Worm (Caenorhabditis elegans): Measurements from ENCODE around the gene M151.3.

The M151.3 gene

DNA sequence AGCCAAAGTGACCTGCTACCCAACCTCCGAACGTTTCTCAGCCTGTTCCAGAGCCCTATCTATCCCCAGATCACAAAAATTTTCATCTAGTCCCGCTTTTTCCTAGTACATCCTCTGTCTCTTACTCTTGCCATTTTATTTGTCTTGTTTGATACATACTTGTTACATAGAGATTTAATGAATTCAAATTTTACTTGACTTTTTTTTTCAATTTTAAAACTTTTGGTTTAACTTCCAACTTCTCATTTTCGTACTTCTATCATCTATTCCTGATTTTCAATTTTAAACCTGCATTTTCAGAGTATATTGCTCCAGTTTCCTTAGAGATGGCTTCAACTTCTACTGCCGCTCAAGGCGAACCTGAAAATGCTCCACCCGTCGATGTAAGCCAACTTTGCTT is at the start of gene M151.3:
TSS of gene M151.3 (plus strand) at position 301 of the 400 bp plus-strand sequence.
- TF ChIP-seq pqm-1 (tag; optimal IDR thresholded peaks at IDR 0.05), result no peak
- TF ChIP-seq fkh-4 (tag; optimal IDR thresholded peaks at IDR 0.05; ENCODE audit: borderline replicate concordance), result no peak
- TF ChIP-seq lir-3 (tag; optimal IDR thresholded peaks at IDR 0.05; ENCODE audit: poor library complexity), result no peak
- no peak for TF ChIP-seq mab-9 (GFP tag; IDR thresholded peaks at IDR 0.05)
- TF ChIP-seq fkh-10 (GFP tag; optimal IDR thresholded peaks at IDR 0.05), result no peak
- TF ChIP-seq nhr-76 (tag; optimal IDR thresholded peaks at IDR 0.05), result no peak
- no peak for TF ChIP-seq Y116A8C.19 (tag; optimal IDR thresholded peaks at IDR 0.05; ENCODE audit: borderline replicate concordance)
- TF ChIP-seq C16A3.4 (tag; optimal IDR thresholded peaks at IDR 0.05), result no peak
- no peak for TF ChIP-seq nhr-11 (tag; optimal IDR thresholded peaks at IDR 0.05)
- TF ChIP-seq sptf-1 (tag; optimal IDR thresholded peaks at IDR 0.05), result no peak
- no peak for TF ChIP-seq tbx-2 (tag; optimal IDR thresholded peaks at IDR 0.05)
- TF ChIP-seq efl-1 (optimal IDR thresholded peaks at IDR 0.05), result no peak
- no peak for TF ChIP-seq efl-1 (GFP tag; optimal IDR thresholded peaks at IDR 0.05 in 1 of 2)
- TF ChIP-seq nhr-84 (tag; optimal IDR thresholded peaks at IDR 0.05), result no peak
- TF ChIP-seq pag-3 (tag; optimal IDR thresholded peaks at IDR 0.05; ENCODE audit: borderline replicate concordance, insufficient read depth), result no peak
- TF ChIP-seq ces-1 (GFP tag; optimal IDR thresholded peaks at IDR 0.05), result no peak

DNA sequence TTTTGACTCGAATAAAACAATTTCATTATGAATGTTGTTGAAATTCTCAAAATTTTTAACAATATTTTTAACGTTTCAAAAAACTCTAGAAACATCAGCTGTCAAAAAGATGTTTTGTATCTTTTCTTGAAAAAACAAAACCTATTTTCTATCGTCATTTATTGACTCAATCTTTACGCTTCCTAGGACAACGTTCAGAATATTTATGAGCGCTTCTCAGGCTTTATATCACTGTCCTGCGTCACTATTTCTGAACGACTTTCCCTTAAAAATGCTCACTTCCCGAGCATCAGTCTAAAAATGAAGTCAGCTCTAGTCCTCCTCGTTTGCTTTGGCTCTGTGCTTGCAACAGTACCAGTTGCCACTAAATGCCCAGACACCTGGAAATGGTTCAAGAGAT is 48.9 kb upstream of the M151.3 start, which contains the start of gene clec-133:
TSS of gene clec-133 (plus strand) at position 301 of the 400 bp plus-strand sequence.
- TF ChIP-seq lir-3 (tag; optimal IDR thresholded peaks at IDR 0.05; ENCODE audit: poor library complexity), result no peak
- no peak for TF ChIP-seq lin-39 (tag; optimal IDR thresholded peaks at IDR 0.05)
- no peak for TF ChIP-seq xbp-1 (tag; optimal IDR thresholded peaks at IDR 0.05)
- no peak for TF ChIP-seq lin-35 (GFP tag; optimal IDR thresholded peaks at IDR 0.05)
- TF ChIP-seq F16B12.6 (tag; optimal IDR thresholded peaks at IDR 0.05), result no peak
- TF ChIP-seq pax-3 (tag; optimal IDR thresholded peaks at IDR 0.05), result no peak
- no peak for TF ChIP-seq ets-5 (GFP tag; IDR thresholded peaks at IDR 0.05)
- TF ChIP-seq hlh-17 (GFP tag; optimal IDR thresholded peaks at IDR 0.05; ENCODE audit: borderline replicate concordance), result no peak
- TF ChIP-seq nhr-76 (tag; optimal IDR thresholded peaks at IDR 0.05), result no peak
- no peak for TF ChIP-seq Y116A8C.19 (tag; optimal IDR thresholded peaks at IDR 0.05; ENCODE audit: borderline replicate concordance)
- TF ChIP-seq ceh-90 (tag; optimal IDR thresholded peaks at IDR 0.05), result no peak
- no peak for TF ChIP-seq efl-3 (GFP tag; optimal IDR thresholded peaks at IDR 0.05)
- no peak for TF ChIP-seq mdl-1 (tag; optimal IDR thresholded peaks at IDR 0.05)
- no peak for TF ChIP-seq nhr-12 (tag; optimal IDR thresholded peaks at IDR 0.05)

DNA sequence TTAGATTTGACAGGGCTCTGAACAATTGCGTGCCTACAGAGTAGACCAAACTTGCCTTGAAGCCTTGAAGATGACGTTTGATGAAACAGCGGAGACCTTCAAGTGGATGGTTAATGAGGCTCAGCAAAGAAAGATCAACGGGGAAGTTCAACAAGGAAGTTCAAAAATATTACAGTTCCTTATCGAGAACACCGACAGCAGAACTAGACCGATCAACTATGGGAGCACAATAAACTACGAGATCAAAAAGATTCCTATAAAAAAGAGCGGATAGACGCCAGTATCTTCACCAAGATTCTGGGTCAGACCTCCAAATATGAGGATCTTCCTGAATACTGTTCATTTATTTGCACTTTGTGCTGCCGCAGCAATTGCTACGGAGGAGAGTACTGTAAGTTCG is 47.2 kb upstream of the M151.3 start, which contains the start of gene clec-134:
TSS of gene clec-134 (plus strand) at position 301 of the 400 bp plus-strand sequence.
- TF ChIP-seq ceh-8 (GFP tag; optimal IDR thresholded peaks at IDR 0.05) (no peak), ceh-82 (tag; optimal IDR thresholded peaks at IDR 0.05) (no peak), xbp-1 (tag; optimal IDR thresholded peaks at IDR 0.05) (no peak), lir-3 (tag; optimal IDR thresholded peaks at IDR 0.05; ENCODE audit: poor library complexity) (no peak), ceh-88 (GFP tag; IDR thresholded peaks at IDR 0.05) (no peak), zip-4 (GFP tag; optimal IDR thresholded peaks at IDR 0.05) (no peak), tbx-2 (tag; optimal IDR thresholded peaks at IDR 0.05) (no peak), grh-1 (GFP tag; IDR thresholded peaks at IDR 0.05) (no peak), hpl-2 (GFP tag; optimal IDR thresholded peaks at IDR 0.05) (no peak)

DNA sequence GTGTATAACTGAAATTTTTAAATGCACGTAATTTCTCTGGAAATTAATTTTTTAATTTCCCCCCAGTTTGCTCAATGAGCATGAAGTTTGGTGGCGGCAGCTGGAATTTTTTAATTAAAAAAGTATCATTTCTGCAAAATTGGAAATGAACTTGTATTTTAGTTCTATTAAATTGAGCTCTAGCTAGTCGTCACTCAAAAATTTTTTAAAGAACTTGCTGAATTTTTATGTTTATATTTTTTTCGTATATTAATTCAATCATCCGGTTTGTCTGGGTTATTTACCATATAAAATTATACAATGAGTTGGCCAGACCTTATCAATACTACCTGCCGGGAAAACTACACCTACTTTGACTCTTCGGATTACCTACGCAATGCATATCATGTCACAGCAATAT is 45.2 kb upstream of the M151.3 start, which contains the start of gene srh-59:
TSS of gene srh-59 (plus strand) at position 301 of the 400 bp plus-strand sequence.
- no peak for TF ChIP-seq C04F5.9 (tag; optimal IDR thresholded peaks at IDR 0.05)
- TF ChIP-seq ceh-82 (tag; optimal IDR thresholded peaks at IDR 0.05), result no peak
- no peak for TF ChIP-seq nhr-47 (tag; optimal IDR thresholded peaks at IDR 0.05)
- TF ChIP-seq elt-2 (tag; optimal IDR thresholded peaks at IDR 0.05), result no peak
- TF ChIP-seq ama-1 (optimal IDR thresholded peaks at IDR 0.05), result no peak
- TF ChIP-seq tlp-1 (tag; optimal IDR thresholded peaks at IDR 0.05), result no peak
- no peak for TF ChIP-seq grh-1 (GFP tag; IDR thresholded peaks at IDR 0.05)
- no peak for TF ChIP-seq nhr-11 (tag; optimal IDR thresholded peaks at IDR 0.05)
- TF ChIP-seq nhr-20 (tag; optimal IDR thresholded peaks at IDR 0.05), result no peak
- TF ChIP-seq pag-3 (tag; optimal IDR thresholded peaks at IDR 0.05; ENCODE audit: borderline replicate concordance, insufficient read depth), result no peak
- no peak for TF ChIP-seq ceh-90 (tag; optimal IDR thresholded peaks at IDR 0.05)
- no peak for TF ChIP-seq vab-15 (tag; optimal IDR thresholded peaks at IDR 0.05)
- TF ChIP-seq xbp-1 (tag; optimal IDR thresholded peaks at IDR 0.05), result no peak
- no peak for TF ChIP-seq dsc-1 (tag; optimal IDR thresholded peaks at IDR 0.05)

Measured in whole organism, L1 larva.